Worm (Caenorhabditis elegans) whole organism, young adult: Measurements from ENCODE around the gene M176.10.

Experiments
- B0261.1 ChIP-seq: sonication (generic microtip); optimal IDR thresholded peaks from 2 replicates; lab custom pipeline; 2016; ENCODE audit warnings: mild to moderate bottlenecking, missing genetic modification characterization, moderate library complexity, missing compliant biosample characterization
- F22D6.2 ChIP-seq: sonication (generic microtip); optimal IDR thresholded peaks from 2 replicates; lab custom pipeline; 2016; ENCODE audit warnings: mild to moderate bottlenecking, missing genetic modification characterization, missing compliant biosample characterization
- F37B4.10 ChIP-seq: fragments of 200-800 bp; sonication (Bioruptor generic); IDR thresholded peaks from 2 replicates; pipeline ENCODE4 v1.3.6; 2022; ENCODE audit warnings: missing genetic modification characterization, missing compliant biosample characterization
- F49E8.2 ChIP-seq: sonication (generic microtip); optimal IDR thresholded peaks from 3 replicates; lab custom pipeline; 2017; ENCODE audit warnings: missing genetic modification characterization, mild to moderate bottlenecking, missing compliant biosample characterization, antibody characterized with exemption, moderate library complexity; ENCODE audit not compliant: insufficient read depth
- F52B5.7 ChIP-seq: sonication (generic microtip); optimal IDR thresholded peaks from 2 replicates; lab custom pipeline; 2016; ENCODE audit warnings: mild to moderate bottlenecking, missing genetic modification characterization, missing compliant biosample characterization
- T07F8.4 ChIP-seq: sonication (generic microtip); optimal IDR thresholded peaks from 2 replicates; lab custom pipeline; 2016; ENCODE audit warnings: mild to moderate bottlenecking, missing genetic modification characterization, moderate library complexity, missing compliant biosample characterization
- Y79H2A.3 ChIP-seq: fragments of 200-800 bp; sonication (Bioruptor generic); conservative IDR thresholded peaks from 2 replicates; pipeline ENCODE4 v1.3.6; 2022; ENCODE audit warnings: missing genetic modification reagents, missing genetic modification characterization, missing compliant biosample characterization
- athp-1 ChIP-seq: sonication (generic microtip); optimal IDR thresholded peaks from 2 replicates; lab custom pipeline; 2017; ENCODE audit warnings: mild to moderate bottlenecking, missing genetic modification characterization, missing compliant biosample characterization
- attf-5 ChIP-seq: fragments of 200-800 bp; sonication (Bioruptor generic); optimal IDR thresholded peaks from 2 replicates; lab custom pipeline; 2018; ENCODE audit warnings: mild to moderate bottlenecking, missing genetic modification characterization, missing compliant biosample characterization
- bed-1 ChIP-seq: fragments of 200-800 bp; sonication (Bioruptor generic); IDR thresholded peaks from 2 replicates; pipeline ENCODE4 v1.3.6; 2022; ENCODE audit warnings: missing genetic modification reagents, missing genetic modification characterization, missing compliant biosample characterization
- ccch-3 ChIP-seq: fragments of 200-800 bp; sonication (Bioruptor generic); optimal IDR thresholded peaks from 2 replicates; lab custom pipeline; 2018; ENCODE audit warnings: mild to moderate bottlenecking, missing genetic modification characterization, missing compliant biosample characterization
- cebp-1 ChIP-seq, 2 experiments: fragments of 200-800 bp in 1 of 2; sonication (Bioruptor generic) in 1 of 2; sonication (generic microtip) in 1 of 2; IDR thresholded peaks in 1 of 2; optimal IDR thresholded peaks in 1 of 2; 2 replicates each; pipeline versions ENCODE4 v1.3.6 to Lab custom; 2017 to 2022; ENCODE audit warnings: missing compliant biosample characterization in 2 of 2, missing genetic modification characterization in 2 of 2, mild to moderate bottlenecking in 1 of 2, missing genetic modification reagents in 1 of 2, moderate library complexity in 1 of 2
- ceh-100 ChIP-seq: fragments of 200-800 bp; sonication (Bioruptor generic); IDR thresholded peaks from 2 replicates; pipeline ENCODE4 v1.3.6; 2022; ENCODE audit warnings: missing genetic modification reagents, missing genetic modification characterization, missing compliant biosample characterization
- ceh-58 ChIP-seq: fragments of 200-800 bp; sonication (Bioruptor generic); IDR thresholded peaks from 2 replicates; pipeline ENCODE4 v1.3.6; 2022; ENCODE audit warnings: missing genetic modification characterization, missing compliant biosample characterization
- egl-18 ChIP-seq: fragments of 200-800 bp; sonication (Bioruptor generic); IDR thresholded peaks from 2 replicates; pipeline ENCODE4 v1.3.6; 2022; ENCODE audit warnings: missing genetic modification reagents, missing genetic modification characterization, missing compliant biosample characterization
- egl-44 ChIP-seq: fragments of 200-800 bp; sonication (Bioruptor generic); IDR thresholded peaks from 2 replicates; pipeline ENCODE4 v1.3.6; 2022; ENCODE audit warnings: missing genetic modification reagents, missing genetic modification characterization, missing compliant biosample characterization
- gei-17 ChIP-seq: fragments of 200-800 bp; sonication (Bioruptor generic); optimal IDR thresholded peaks from 2 replicates; lab custom pipeline; 2018; ENCODE audit warnings: mild to moderate bottlenecking, missing genetic modification characterization, missing compliant biosample characterization
- hsf-1 ChIP-seq: fragments of 200-800 bp; sonication (Bioruptor generic); IDR thresholded peaks from 2 replicates; pipeline ENCODE4 v1.3.6; 2022; ENCODE audit warnings: missing genetic modification reagents, missing genetic modification characterization, missing compliant biosample characterization
- let-526 ChIP-seq: fragments of 200-800 bp; sonication (Bioruptor generic); IDR thresholded peaks from 2 replicates; pipeline ENCODE4 v1.3.6; 2022; ENCODE audit warnings: missing genetic modification reagents, missing genetic modification characterization, missing compliant biosample characterization
- lin-40 ChIP-seq: sonication (generic microtip); optimal IDR thresholded peaks from 2 replicates; lab custom pipeline; 2016; ENCODE audit warnings: missing genetic modification characterization, mild to moderate bottlenecking, missing compliant biosample characterization, missing genotype, missing genetic modification reagents
- lin-54 ChIP-seq: fragments of 200-800 bp; sonication (Bioruptor generic); optimal IDR thresholded peaks from 2 replicates; lab custom pipeline; 2018; ENCODE audit warnings: mild to moderate bottlenecking, missing genetic modification characterization, missing compliant biosample characterization
- madf-3 ChIP-seq: fragments of 200-800 bp; sonication (Bioruptor generic); IDR thresholded peaks from 2 replicates; pipeline ENCODE4 v1.3.6; 2022; ENCODE audit warnings: missing genetic modification reagents, missing genetic modification characterization, missing compliant biosample characterization
- madf-6 ChIP-seq: fragments of 200-800 bp; sonication (Bioruptor generic); IDR thresholded peaks from 2 replicates; pipeline ENCODE4 v1.3.6; 2022; ENCODE audit warnings: missing genetic modification reagents, missing genetic modification characterization, missing compliant biosample characterization
- mes-4 ChIP-seq: sonication (generic microtip); optimal IDR thresholded peaks from 2 replicates; lab custom pipeline; 2016; ENCODE audit warnings: missing genotype, missing genetic modification characterization, missing compliant biosample characterization
- nhr-179 ChIP-seq: sonication (generic microtip); optimal IDR thresholded peaks from 2 replicates; lab custom pipeline; 2016; ENCODE audit warnings: mild to moderate bottlenecking, missing genetic modification characterization, missing compliant biosample characterization
- nhr-80 ChIP-seq: sonication (generic microtip); optimal IDR thresholded peaks from 2 replicates; lab custom pipeline; 2016; ENCODE audit warnings: missing genetic modification characterization, missing compliant biosample characterization
- pha-4 ChIP-seq: fragments of 150-350 bp; sonication (generic microtip); optimal IDR thresholded peaks from 2 replicates; lab custom pipeline; 2014; ENCODE audit warnings: missing biosample characterization, missing genetic modification reagents, missing genetic modification characterization
- rec-8 ChIP-seq, 2 experiments: sonication (generic microtip); optimal IDR thresholded peaks; 2 replicates each; lab custom pipeline; 2016; ENCODE audit warnings: mild to moderate bottlenecking in 2 of 2, missing genetic modification characterization in 2 of 2, missing genetic modification reagents in 2 of 2, missing genotype in 2 of 2, missing biosample characterization in 1 of 2, missing compliant biosample characterization in 1 of 2, moderate library complexity in 1 of 2
- snpc-4 ChIP-seq, 5 experiments: fragments of 150-350 bp in 1 of 5; sonication (generic microtip) in 4 of 5; optimal IDR thresholded peaks; 2 replicates each; lab custom pipeline; 2014 to 2018; ENCODE audit warnings: missing genetic modification characterization in 5 of 5, missing biosample characterization in 3 of 5, antibody characterized with exemption in 2 of 5, mild to moderate bottlenecking in 2 of 5, missing compliant biosample characterization in 2 of 5, missing genotype in 2 of 5, moderate library complexity in 2 of 5, missing genetic modification reagents in 1 of 5
- tbx-9 ChIP-seq: sonication (generic microtip); optimal IDR thresholded peaks from 2 replicates; lab custom pipeline; 2016; ENCODE audit warnings: borderline replicate concordance, missing genetic modification characterization, inconsistent platforms, missing compliant biosample characterization
- tlf-1 ChIP-seq: fragments of 200-800 bp; sonication (Bioruptor generic); optimal IDR thresholded peaks from 2 replicates; lab custom pipeline; 2018; ENCODE audit warnings: mild to moderate bottlenecking, missing genetic modification characterization, missing compliant biosample characterization
- unc-62 ChIP-seq: fragments of 150-350 bp; optimal IDR thresholded peaks from 2 replicates; lab custom pipeline; 2014; ENCODE audit warnings: missing biosample characterization, missing genetic modification reagents, missing genetic modification characterization
- zfh-2 ChIP-seq: fragments of 200-800 bp; sonication (Bioruptor generic); conservative IDR thresholded peaks from 2 replicates; pipeline ENCODE4 v1.3.6; 2022; ENCODE audit warnings: missing genetic modification reagents, missing genetic modification characterization, missing compliant biosample characterization
- ztf-18 ChIP-seq: sonication (generic microtip); optimal IDR thresholded peaks from 2 replicates; lab custom pipeline; 2016; ENCODE audit warnings: missing genotype, mild to moderate bottlenecking, missing genetic modification characterization, missing compliant biosample characterization

M176.10 gene

ce11 chrII:9438853-9439252 lies 12.9 kb upstream of the M176.10 start:
- TF ChIP-seq F22D6.2 (tag; lab: Kevin White, UChicago), result no peak
- no peak for TF ChIP-seq F52B5.7 (tag; lab: Kevin White, UChicago)
- TF ChIP-seq F37B4.10, result no peak
- no peak for TF ChIP-seq nhr-179 (tag; lab: Kevin White, UChicago)

- TF ChIP-seq ztf-18 (tag; lab: Kevin White, UChicago) (no peak), ceh-100 (GFP tag; lab: Robert Waterston, UW) (no peak), lin-54 (GFP tag; lab: Kevin White, UChicago) (no peak), Y79H2A.3 (GFP tag; lab: Robert Waterston, UW) (no peak), egl-44 (GFP tag; lab: Robert Waterston, UW) (no peak), T07F8.4 (no peak), rec-8 (tag; optimal IDR thresholded peaks at IDR 0.05; lab: Kevin White, UChicago) (no peak), egl-18 (GFP tag; lab: Robert Waterston, UW) (no peak), tlf-1 (GFP tag; lab: Kevin White, UChicago) (no peak), tbx-9 (tag; lab: Kevin White, UChicago) (no peak), B0261.1 (tag; lab: Kevin White, UChicago) (no peak), hsf-1 (GFP tag; lab: Robert Waterston, UW) (no peak), ceh-58 (GFP tag; lab: Robert Waterston, UW) (no peak)
These were observed 12.3 kb upstream of the M176.10 start, which contains the start of gene chil-13 for ce11 chrII:9438227-9438626. TSS of gene chil-13 (minus strand) at chrII:9438327.

DNA sequence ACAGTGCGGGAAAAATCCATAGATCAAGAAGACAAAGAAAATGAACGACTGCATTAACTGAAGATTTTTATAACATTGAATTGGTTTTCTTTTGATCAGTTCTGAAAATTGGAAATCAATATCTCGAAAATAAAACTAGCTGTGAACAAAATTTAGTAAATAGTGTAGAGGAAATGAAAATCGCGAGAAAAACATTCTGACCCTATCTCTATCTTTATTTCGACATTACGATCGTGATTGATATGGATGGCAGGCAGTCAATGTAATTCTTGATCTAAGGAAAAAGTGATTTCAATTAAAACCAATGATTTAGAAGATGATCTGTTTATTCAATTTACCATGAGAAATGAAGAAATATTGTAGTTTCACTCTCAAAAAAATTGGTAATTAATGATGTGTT lies 10.0 kb upstream of the M176.10 start, which contains the start of gene kin-16:
Gene kin-16, minus strand, starts transcription at position 101 of the 400 bp plus-strand sequence.
- TF ChIP-seq lin-40 (tag; lab: Kevin White, UChicago) (no peak), athp-1 (tag; lab: Kevin White, UChicago) (no peak), nhr-80 (no peak), zfh-2 (GFP tag; lab: Robert Waterston, UW) (no peak), bed-1 (GFP tag; lab: Robert Waterston, UW) (no peak), madf-6 (GFP tag; lab: Robert Waterston, UW) (no peak), madf-3 (GFP tag; lab: Robert Waterston, UW) (no peak), cebp-1 (GFP tag; IDR thresholded peaks at IDR 0.05; lab: Robert Waterston, UW) (no peak), cebp-1 (tag; optimal IDR thresholded peaks at IDR 0.05; lab: Kevin White, UChicago) (no peak), F49E8.2 (tag; lab: Kevin White, UChicago) (no peak), let-526 (GFP tag; lab: Robert Waterston, UW) (no peak), T07F8.4 (no peak), snpc-4 (GFP tag; optimal IDR thresholded peaks at IDR 0.05; lab: Kevin White, UChicago) (no peak), snpc-4 (tag; optimal IDR thresholded peaks at IDR 0.05; lab: Kevin White, UChicago) (no peak), pha-4 (no peak), unc-62 (GFP tag; lab: Kevin White, UChicago) (no peak), attf-5 (GFP tag; lab: Kevin White, UChicago) (no peak), gei-17 (GFP tag; lab: Kevin White, UChicago) (no peak), F37B4.10 (no peak), mes-4 (tag; lab: Kevin White, UChicago) (no peak), ccch-3 (GFP tag; lab: Kevin White, UChicago) (no peak)
- TF ChIP-seq, all 124 proteins: peak for 0
